Worm (Caenorhabditis elegans) whole organism, L1 larva: ENCODE results near the gene prmt-9.

Source experiments
- Y116A8C.19 ChIP-seq: sonication (generic microtip); optimal IDR thresholded peaks from 2 replicates; lab custom pipeline; 2016; ENCODE audit warnings: missing compliant biosample characterization, missing genetic modification characterization, borderline replicate concordance
- aly-2 ChIP-seq: fragments of 150-350 bp; optimal IDR thresholded peaks from 2 replicates; lab custom pipeline; 2014; ENCODE audit warnings: missing biosample characterization, missing genetic modification characterization
- dsc-1 ChIP-seq: sonication (generic microtip); optimal IDR thresholded peaks from 2 replicates; lab custom pipeline; 2016; ENCODE audit warnings: mild to moderate bottlenecking, missing genetic modification characterization, missing compliant biosample characterization
- hpl-2 ChIP-seq: fragments of 150-350 bp; optimal IDR thresholded peaks from 2 replicates; lab custom pipeline; 2014; ENCODE audit warnings: missing biosample characterization, missing genetic modification reagents, missing genetic modification characterization
- mep-1 ChIP-seq: fragments of 150-350 bp; optimal IDR thresholded peaks from 2 replicates; lab custom pipeline; 2014; ENCODE audit warnings: missing biosample characterization, missing genetic modification characterization
- nhr-11 ChIP-seq: fragments of 150-350 bp; optimal IDR thresholded peaks from 2 replicates; lab custom pipeline; 2014; ENCODE audit warnings: missing biosample characterization, missing genetic modification characterization
- nhr-20 ChIP-seq: sonication (generic microtip); optimal IDR thresholded peaks from 2 replicates; lab custom pipeline; 2016; ENCODE audit warnings: mild to moderate bottlenecking, missing genetic modification characterization, missing compliant biosample characterization
- nhr-237 ChIP-seq: fragments of 150-350 bp; optimal IDR thresholded peaks from 2 replicates; lab custom pipeline; 2014; ENCODE audit warnings: missing biosample characterization, missing genetic modification characterization
- nhr-28 ChIP-seq: fragments of 150-350 bp; optimal IDR thresholded peaks from 2 replicates; lab custom pipeline; 2014; ENCODE audit warnings: missing biosample characterization, missing genetic modification characterization
- nhr-85 ChIP-seq: sonication (generic microtip); peaks from one replicate; lab custom pipeline; 2016; ENCODE audit warnings: missing genetic modification characterization, inconsistent platforms, missing compliant biosample characterization
- pax-3 ChIP-seq: fragments of 200-800 bp; sonication (Bioruptor generic); optimal IDR thresholded peaks from 2 replicates; lab custom pipeline; 2018; ENCODE audit warnings: mild to moderate bottlenecking, missing genetic modification characterization, moderate library complexity, missing compliant biosample characterization
- sup-37 ChIP-seq: fragments of 200-800 bp; sonication (Bioruptor generic); optimal IDR thresholded peaks from 2 replicates; lab custom pipeline; 2018; ENCODE audit warnings: mild to moderate bottlenecking, missing genetic modification characterization, missing compliant biosample characterization
- tlp-1 ChIP-seq: fragments of 150-350 bp; optimal IDR thresholded peaks from 2 replicates; lab custom pipeline; 2014; ENCODE audit warnings: missing biosample characterization, missing genetic modification characterization

prmt-9 gene

ce11 chrIV:12632430-12632829, 51.7 kb downstream of the prmt-9 start:
- TF ChIP-seq nhr-11 (tag; lab: Kevin White, UChicago) = no peak
- TF ChIP-seq nhr-85 (tag; lab: Kevin White, UChicago) = peak; percentile 37
- TF ChIP-seq mep-1 (tag; lab: Kevin White, UChicago) = peak; percentile 23
- TF ChIP-seq Y116A8C.19 = no peak
- no peak for TF ChIP-seq nhr-28 (tag; lab: Kevin White, UChicago)
- no peak for TF ChIP-seq aly-2 (tag; lab: Kevin White, UChicago)
- no peak for TF ChIP-seq nhr-20 (tag; lab: Kevin White, UChicago)
- no peak for TF ChIP-seq hpl-2 (GFP tag; lab: Kevin White, UChicago)
- TF ChIP-seq pax-3 (tag; lab: Kevin White, UChicago) = no peak
- TF ChIP-seq dsc-1 (tag; lab: Kevin White, UChicago) = peak; percentile 21

ce11 chrIV:12630922-12631321, 53.3 kb downstream of the prmt-9 start, which contains the start of gene ark-1:
TSS of gene ark-1 (minus strand) at chrIV:12631022.
- TF ChIP-seq nhr-237 (no peak), tlp-1 (tag; lab: Kevin White, UChicago) (no peak), sup-37 (no peak)
